Worm (Caenorhabditis elegans): ENCODE results near the gene F26A10.2.

- no peak for TF ChIP-seq pqm-1 (tag; optimal IDR thresholded peaks at IDR 0.05)
- TF ChIP-seq hlh-15 (tag; optimal IDR thresholded peaks at IDR 0.05), result no peak
- no peak for TF ChIP-seq lim-6 (tag; optimal IDR thresholded peaks at IDR 0.05)
- no peak for TF ChIP-seq dve-1 (tag; optimal IDR thresholded peaks at IDR 0.05)
- no peak for TF ChIP-seq elt-2 (tag; optimal IDR thresholded peaks at IDR 0.05)
- TF ChIP-seq F13H6.1 (tag; optimal IDR thresholded peaks at IDR 0.05), result no peak
- no peak for TF ChIP-seq ama-1 (optimal IDR thresholded peaks at IDR 0.05)
Observed at ce11 chrX:7689119-7689518, 43.9 kb upstream of the F26A10.2 start, which contains the start of gene clik-2.

Data from whole organism, late embryonic.